Fruit fly (Drosophila melanogaster): ENCODE data around the gene CG9555.
A peak's percentile ranks its signal among the peaks of the same experiment; 100 is the strongest.

CG9555 gene

DNA sequence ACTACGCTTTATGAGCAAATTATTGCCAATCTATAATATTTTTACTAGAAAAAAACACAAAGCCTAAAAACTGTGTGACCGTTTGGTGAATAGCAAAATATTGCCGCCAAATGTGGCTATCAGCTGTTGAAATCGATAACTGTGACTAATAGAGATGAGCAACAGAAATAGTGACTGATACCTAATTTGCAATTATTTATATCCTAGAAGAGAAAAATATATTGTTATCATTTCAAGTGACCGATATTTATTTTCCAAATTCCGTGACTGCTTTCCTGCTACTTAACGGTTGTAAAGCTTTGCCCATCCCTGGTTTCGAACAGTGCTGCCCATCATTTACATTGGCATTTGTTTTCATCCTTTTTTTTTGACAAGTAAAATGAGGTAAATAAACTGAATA lies 5.8 kb downstream of the CG9555 start, which contains the start of the genes alien and CG18661 (continued):
- TF ChIP-seq MESR4 (GFP tag; optimal IDR thresholded peaks at IDR 0.05) (peak; percentile 21), Ets65A (GFP tag) (peak; percentile 98), CG13775 (GFP tag; optimal IDR thresholded peaks at IDR 0.05) (peak; percentile 71), CG11456 (GFP tag; IDR thresholded peaks at IDR 0.05) (peak; percentile 94), abd-A (tag; optimal IDR thresholded peaks at IDR 0.05) (no peak), bcd (GFP tag; optimal IDR thresholded peaks at IDR 0.05) (peak; percentile 75), CG16779 (GFP tag; IDR thresholded peaks at IDR 0.05) (peak; percentile 64), BtbVII (GFP tag; optimal IDR thresholded peaks at IDR 0.05) (no peak), CG14441 (GFP tag; IDR thresholded peaks at IDR 0.05) (peak; percentile 91), Atf-2 (GFP tag; optimal IDR thresholded peaks at IDR 0.05) (peak; percentile 95), grau (tag; optimal IDR thresholded peaks at IDR 0.05) (peak; percentile 65), CG14014 (GFP tag; IDR thresholded peaks at IDR 0.05) (peak; percentile 88), oc (tag; optimal IDR thresholded peaks at IDR 0.05) (peak; percentile 44), schlank (tag; optimal IDR thresholded peaks at IDR 0.05) (peak; percentile 66), CG18262 (tag; optimal IDR thresholded peaks at IDR 0.05) (no peak), CG4424 (GFP tag; optimal IDR thresholded peaks at IDR 0.05) (peak; percentile 75), CG4282 (GFP tag; optimal IDR thresholded peaks at IDR 0.05) (peak; percentile 88), Kr (GFP tag; optimal IDR thresholded peaks at IDR 0.05) (no peak), ham (GFP tag; IDR thresholded peaks at IDR 0.05) (peak; percentile 71; the same call in 1 of the 2 replicates), her (GFP tag; optimal IDR thresholded peaks at IDR 0.05) (peak; percentile 78), B-H1 (GFP tag; IDR thresholded peaks at IDR 0.05) (peak; percentile 84), Taf1 (GFP tag; IDR thresholded peaks at IDR 0.05) (peak; percentile 96), CG7786 (GFP tag; optimal IDR thresholded peaks at IDR 0.05) (peak; percentile 86), CG13123 (GFP tag; optimal IDR thresholded peaks at IDR 0.05) (peak; percentile 49), chif (GFP tag; optimal IDR thresholded peaks at IDR 0.05) (peak; percentile 64 to 82), pum (GFP tag; optimal IDR thresholded peaks at IDR 0.05) (peak; percentile 95), Sry-δ (GFP tag; optimal IDR thresholded peaks at IDR 0.05) (peak; percentile 88), lmd (GFP tag; IDR thresholded peaks at IDR 0.05) (peak; percentile 91), jing (GFP tag; optimal IDR thresholded peaks at IDR 0.05) (peak; percentile 87), CG17361 (GFP tag; IDR thresholded peaks at IDR 0.05) (peak; percentile 73), CG13894 (tag; optimal IDR thresholded peaks at IDR 0.05) (peak; percentile 72), CG6175 (GFP tag; IDR thresholded peaks at IDR 0.05) (peak; percentile 80; the same call in 2 of the 3 replicates), scrt (GFP tag; optimal IDR thresholded peaks at IDR 0.05) (peak; percentile 33), Side (GFP tag; optimal IDR thresholded peaks at IDR 0.05) (peak; percentile 89), CG18011 (GFP tag; optimal IDR thresholded peaks at IDR 0.05) (peak; percentile 61), CG32772 (GFP tag; IDR thresholded peaks at IDR 0.05) (peak; percentile 91), gfzf (GFP tag; optimal IDR thresholded peaks at IDR 0.05) (peak; percentile 88), ken (GFP tag; IDR thresholded peaks at IDR 0.05) (peak; percentile 91), twi (tag; optimal IDR thresholded peaks at IDR 0.05) (peak; percentile 34), sqz (GFP tag; optimal IDR thresholded peaks at IDR 0.05) (peak; percentile 57), CG15011 (GFP tag; optimal IDR thresholded peaks at IDR 0.05) (peak; percentile 9), bigmax (GFP tag; optimal IDR thresholded peaks at IDR 0.05) (no peak), h (optimal IDR thresholded peaks at IDR 0.05) (no peak), MTF-1 (GFP tag; optimal IDR thresholded peaks at IDR 0.05; ENCODE audit: borderline replicate concordance) (no peak), run (tag; optimal IDR thresholded peaks at IDR 0.05) (peak; percentile 54), Opbp (GFP tag; IDR thresholded peaks at IDR 0.05; ENCODE audit: partially characterized antibody) (peak; percentile 28; the same call in 1 of the 3 replicates), pho (GFP tag; optimal IDR thresholded peaks at IDR 0.05) (peak; percentile 83), HLH3B (GFP tag; IDR thresholded peaks at IDR 0.05) (peak; percentile 98), E2f1 (GFP tag; IDR thresholded peaks at IDR 0.05) (peak; percentile 84), Neu2 (GFP tag; optimal IDR thresholded peaks at IDR 0.05; ENCODE audit: borderline replicate concordance) (peak; percentile 45), CG17802 (tag; optimal IDR thresholded peaks at IDR 0.05) (peak; percentile 9), hth (optimal IDR thresholded peaks at IDR 0.05) (no peak), CTCF (GFP tag; optimal IDR thresholded peaks at IDR 0.05) (peak; percentile 44)

All from whole organism, embryonic.